Fruit fly (Drosophila melanogaster) whole organism, embryonic: ENCODE measurements around the gene CG15336.
A peak's percentile ranks its signal among the peaks of the same experiment; 100 is the strongest.

Experiments
- BtbVII ChIP-seq: fragments of 200-800 bp; sonication (Bioruptor generic); optimal IDR thresholded peaks from 3 replicates; lab custom pipeline; 2017; ENCODE audit warnings: missing biosample characterization, mild to moderate bottlenecking, missing genetic modification characterization
- CG10543 ChIP-seq: fragments of 200-800 bp; sonication (Bioruptor generic); optimal IDR thresholded peaks from 3 replicates; lab custom pipeline; 2017; ENCODE audit warnings: missing biosample characterization, mild to moderate bottlenecking, missing genetic modification characterization, moderate library complexity
- CG13424 ChIP-seq: fragments of 200-800 bp; sonication (Bioruptor generic); optimal IDR thresholded peaks from 2 replicates; lab custom pipeline; 2019; ENCODE audit warnings: missing biosample characterization, mild to moderate bottlenecking, missing genetic modification characterization, moderate library complexity
- CG13894 ChIP-seq: fragments of 200-800 bp; sonication (Bioruptor generic); optimal IDR thresholded peaks from 3 replicates; lab custom pipeline; 2018; ENCODE audit warnings: missing biosample characterization, mild to moderate bottlenecking, missing genetic modification characterization, moderate library complexity
- CG14050 ChIP-seq: fragments of 200-800 bp; sonication (Bioruptor generic); IDR thresholded peaks from 3 replicates; pipeline ENCODE4 v1.3.6; 2022; ENCODE audit warnings: missing biosample characterization, missing genetic modification characterization
- CG14441 ChIP-seq: fragments of 200-800 bp; sonication (Bioruptor generic); IDR thresholded peaks from 2 replicates; pipeline ENCODE4 v1.3.6; 2022; ENCODE audit warnings: missing biosample characterization, missing genetic modification characterization
- CG14710 ChIP-seq: fragments of 200-800 bp; sonication (Bioruptor generic); optimal IDR thresholded peaks from 3 replicates; lab custom pipeline; 2019; ENCODE audit warnings: missing biosample characterization, mild to moderate bottlenecking, missing genetic modification characterization, moderate library complexity
- CG17361 ChIP-seq: fragments of 200-800 bp; sonication (Bioruptor generic); IDR thresholded peaks from 3 replicates; pipeline ENCODE4 v1.3.6; 2022; ENCODE audit warnings: missing biosample characterization, missing genetic modification characterization
- CG17385 ChIP-seq: fragments of 200-800 bp; sonication (Bioruptor generic); optimal IDR thresholded peaks from 3 replicates; lab custom pipeline; 2018; ENCODE audit warnings: missing biosample characterization, mild to moderate bottlenecking, missing genetic modification characterization
- CG1832 ChIP-seq: fragments of 200-800 bp; sonication (Bioruptor generic); optimal IDR thresholded peaks from 2 replicates; lab custom pipeline; 2017; ENCODE audit warnings: missing biosample characterization, mild to moderate bottlenecking, missing genetic modification characterization, inconsistent platforms
- CG34422 ChIP-seq: fragments of 200-800 bp; sonication (Bioruptor generic); IDR thresholded peaks from 3 replicates; pipeline ENCODE4 v1.3.6; 2022; ENCODE audit warnings: missing biosample characterization, missing genetic modification characterization
- CG3995 ChIP-seq: fragments of 200-800 bp; sonication (Bioruptor generic); optimal IDR thresholded peaks from 3 replicates; lab custom pipeline; 2016; ENCODE audit warnings: missing biosample characterization, missing genetic modification characterization
- CG6254 ChIP-seq: fragments of 200-800 bp; sonication (Bioruptor generic); optimal IDR thresholded peaks from 3 replicates; lab custom pipeline; 2017; ENCODE audit warnings: mild to moderate bottlenecking, missing biosample characterization, missing genetic modification reagents, missing genetic modification characterization
- CG6689 ChIP-seq: fragments of 200-800 bp; sonication (Bioruptor generic); IDR thresholded peaks from 2 replicates; pipeline ENCODE4 v1.3.6; 2022; ENCODE audit warnings: missing biosample characterization, missing genetic modification characterization
- CG7928 ChIP-seq: fragments of 200-800 bp; sonication (Bioruptor generic); optimal IDR thresholded peaks from 2 replicates; lab custom pipeline; 2017; ENCODE audit warnings: missing biosample characterization, mild to moderate bottlenecking, missing genetic modification characterization
- CG9727 ChIP-seq: fragments of 200-800 bp; sonication (Bioruptor generic); optimal IDR thresholded peaks from 3 replicates; lab custom pipeline; 2017; ENCODE audit warnings: missing biosample characterization, mild to moderate bottlenecking, missing genetic modification characterization
- D ChIP-seq, 2 experiments: fragments of 200-800 bp in 1 of 2; fragments of >200 bp in 1 of 2; sonication (Bioruptor generic) in 1 of 2; optimal IDR thresholded peaks; 2 replicates in 1 of 2; 3 replicates in 1 of 2; lab custom pipeline; 2017; ENCODE audit warnings: mild to moderate bottlenecking in 1 of 2, missing biosample characterization in 1 of 2, missing genetic modification characterization in 1 of 2, missing genetic modification reagents in 1 of 2
- Dip3 ChIP-seq: fragments of 200-800 bp; sonication (Bioruptor generic); optimal IDR thresholded peaks from 3 replicates; lab custom pipeline; 2016; ENCODE audit warnings: missing biosample characterization, missing genetic modification characterization
- Fer2 ChIP-seq: fragments of 200-800 bp; sonication (Bioruptor generic); optimal IDR thresholded peaks from 2 replicates; lab custom pipeline; 2018; ENCODE audit warnings: missing biosample characterization, mild to moderate bottlenecking, missing genetic modification characterization, moderate library complexity
- Hr78 ChIP-seq, 2 experiments: fragments of 200-800 bp in 1 of 2; fragments of >200 bp in 1 of 2; sonication (Bioruptor generic) in 1 of 2; optimal IDR thresholded peaks; 2 replicates each; lab custom pipeline; 2017 to 2019; ENCODE audit warnings: missing biosample characterization in 2 of 2, missing genetic modification characterization in 2 of 2, mild to moderate bottlenecking in 1 of 2, moderate library complexity in 1 of 2
- Mad ChIP-seq: fragments of 200-800 bp; sonication (Bioruptor generic); optimal IDR thresholded peaks from 2 replicates; lab custom pipeline; 2016; ENCODE audit warnings: missing biosample characterization, missing genetic modification characterization
- Ssrp ChIP-seq: fragments of 200-800 bp; sonication (Bioruptor generic); optimal IDR thresholded peaks from 2 replicates; lab custom pipeline; 2018; ENCODE audit warnings: missing biosample characterization, mild to moderate bottlenecking, missing genetic modification characterization, moderate library complexity
- Xbp1 ChIP-seq: fragments of 200-800 bp; sonication (Bioruptor generic); optimal IDR thresholded peaks from 3 replicates; lab custom pipeline; 2016; ENCODE audit warnings: missing biosample characterization, mild to moderate bottlenecking, missing genetic modification characterization
- YL-1 ChIP-seq: fragments of 200-800 bp; sonication (Bioruptor generic); optimal IDR thresholded peaks from 3 replicates; lab custom pipeline; 2017; ENCODE audit warnings: missing biosample characterization, mild to moderate bottlenecking, missing genetic modification characterization
- chif ChIP-seq, 2 experiments: fragments of 200-800 bp; sonication (Bioruptor generic); optimal IDR thresholded peaks; 3 replicates each; lab custom pipeline; 2016; ENCODE audit warnings: missing biosample characterization in 2 of 2, missing genetic modification characterization in 2 of 2
- dpn ChIP-seq, 2 experiments: fragments of 200-800 bp; sonication (Bioruptor generic); optimal IDR thresholded peaks; 3 replicates each; lab custom pipeline; 2016; ENCODE audit warnings: missing biosample characterization in 2 of 2, missing genetic modification characterization in 2 of 2
- ems ChIP-seq: fragments of 200-800 bp; sonication (Bioruptor generic); optimal IDR thresholded peaks from 3 replicates; lab custom pipeline; 2016; ENCODE audit warnings: missing biosample characterization, missing genetic modification characterization
- ken ChIP-seq: fragments of 200-800 bp; sonication (Bioruptor generic); IDR thresholded peaks from 3 replicates; pipeline ENCODE4 v1.3.6; 2022; ENCODE audit warnings: missing biosample characterization, missing genetic modification characterization
- kni ChIP-seq: fragments of 200-800 bp; sonication (Bioruptor generic); optimal IDR thresholded peaks from 3 replicates; lab custom pipeline; 2017; ENCODE audit warnings: mild to moderate bottlenecking, missing biosample characterization, missing genetic modification reagents, missing genetic modification characterization
- lbe ChIP-seq: fragments of 200-800 bp; sonication (Bioruptor generic); optimal IDR thresholded peaks from 2 replicates; lab custom pipeline; 2016; ENCODE audit warnings: missing biosample characterization, mild to moderate bottlenecking, missing genetic modification characterization
- lola ChIP-seq, 3 experiments: fragments of >200 bp in 2 of 3; fragments of 200-800 bp in 1 of 3; sonication (Bioruptor generic) in 1 of 3; optimal IDR thresholded peaks; 2 replicates each; lab custom pipeline; 2017 to 2019; ENCODE audit warnings: missing biosample characterization in 3 of 3, missing genetic modification characterization in 3 of 3, mild to moderate bottlenecking in 1 of 3, moderate library complexity in 1 of 3
- maf-S ChIP-seq: fragments of 200-800 bp; sonication (Bioruptor generic); optimal IDR thresholded peaks from 2 replicates; lab custom pipeline; 2016; ENCODE audit warnings: missing biosample characterization, missing genetic modification characterization
- nmo ChIP-seq: fragments of 200-800 bp; sonication (Bioruptor generic); optimal IDR thresholded peaks from 2 replicates; lab custom pipeline; 2018; ENCODE audit warnings: missing biosample characterization, mild to moderate bottlenecking, missing genetic modification characterization, moderate library complexity
- odd ChIP-seq: fragments of 200-800 bp; sonication (Bioruptor generic); optimal IDR thresholded peaks from 2 replicates; lab custom pipeline; 2017; ENCODE audit warnings: missing biosample characterization, mild to moderate bottlenecking, missing genetic modification characterization
- org-1 ChIP-seq: fragments of 200-800 bp; sonication (Bioruptor generic); optimal IDR thresholded peaks from 2 replicates; lab custom pipeline; 2017; ENCODE audit warnings: missing biosample characterization, missing genetic modification characterization
- pan ChIP-seq, 4 experiments: fragments of >200 bp in 3 of 4; fragments of 200-800 bp in 1 of 4; sonication (Bioruptor generic) in 1 of 4; optimal IDR thresholded peaks in 3 of 4; IDR thresholded peaks in 1 of 4; 2 replicates each; pipeline versions ENCODE4 v1.3.6 to Lab custom; 2017 to 2022; ENCODE audit warnings: missing biosample characterization in 2 of 4, missing genetic modification characterization in 2 of 4, mixed read lengths in 1 of 4
- pho ChIP-seq: fragments of 200-800 bp; sonication (Bioruptor generic); optimal IDR thresholded peaks from 2 replicates; lab custom pipeline; 2016; ENCODE audit warnings: missing biosample characterization, missing genetic modification characterization
- sisA ChIP-seq: fragments of 200-800 bp; sonication (Bioruptor generic); IDR thresholded peaks from 2 replicates; pipeline ENCODE4 v1.3.6; 2022; ENCODE audit warnings: missing biosample characterization, missing genetic modification characterization
- sna ChIP-seq: fragments of 200-800 bp; sonication (Bioruptor generic); IDR thresholded peaks from 2 replicates; pipeline ENCODE4 v1.3.6; 2022; ENCODE audit warnings: missing biosample characterization, missing genetic modification characterization; ENCODE audit not compliant: partially characterized antibody
- so ChIP-seq: fragments of 200-800 bp; sonication (Bioruptor generic); IDR thresholded peaks from 3 replicates; pipeline ENCODE4 v1.3.6; 2022; ENCODE audit warnings: missing biosample characterization, missing genetic modification characterization
- sob ChIP-seq: fragments of 200-800 bp; sonication (Bioruptor generic); IDR thresholded peaks from 2 replicates; pipeline ENCODE4 v1.3.6; 2022; ENCODE audit warnings: missing biosample characterization, missing genetic modification characterization
- tgo ChIP-seq: fragments of 200-800 bp; sonication (Bioruptor generic); IDR thresholded peaks from 3 replicates; pipeline ENCODE4 v1.3.6; 2022; ENCODE audit warnings: missing biosample characterization, missing genetic modification characterization
- tna ChIP-seq: fragments of 200-800 bp; sonication (Bioruptor generic); IDR thresholded peaks from 2 replicates; pipeline ENCODE4 v1.3.6; 2022; ENCODE audit warnings: missing biosample characterization, missing genetic modification characterization; ENCODE audit not compliant: partially characterized antibody
- trem ChIP-seq: fragments of 200-800 bp; optimal IDR thresholded peaks from 3 replicates; lab custom pipeline; 2019; ENCODE audit warnings: missing biosample characterization, mild to moderate bottlenecking, missing genetic modification characterization, moderate library complexity
- tup ChIP-seq: fragments of 200-800 bp; sonication (Bioruptor generic); optimal IDR thresholded peaks from 2 replicates; lab custom pipeline; 2016; ENCODE audit warnings: missing biosample characterization, mild to moderate bottlenecking, missing genetic modification characterization, moderate library complexity
- unpg ChIP-seq: fragments of 200-800 bp; sonication (Bioruptor generic); optimal IDR thresholded peaks from 3 replicates; lab custom pipeline; 2018; ENCODE audit warnings: missing biosample characterization, mild to moderate bottlenecking, missing genetic modification characterization, moderate library complexity
- wor ChIP-seq: fragments of 200-800 bp; sonication (Bioruptor generic); IDR thresholded peaks from 2 replicates; pipeline ENCODE4 v1.3.6; 2022; ENCODE audit warnings: missing biosample characterization, missing genetic modification characterization

CG15336 gene

DNA sequence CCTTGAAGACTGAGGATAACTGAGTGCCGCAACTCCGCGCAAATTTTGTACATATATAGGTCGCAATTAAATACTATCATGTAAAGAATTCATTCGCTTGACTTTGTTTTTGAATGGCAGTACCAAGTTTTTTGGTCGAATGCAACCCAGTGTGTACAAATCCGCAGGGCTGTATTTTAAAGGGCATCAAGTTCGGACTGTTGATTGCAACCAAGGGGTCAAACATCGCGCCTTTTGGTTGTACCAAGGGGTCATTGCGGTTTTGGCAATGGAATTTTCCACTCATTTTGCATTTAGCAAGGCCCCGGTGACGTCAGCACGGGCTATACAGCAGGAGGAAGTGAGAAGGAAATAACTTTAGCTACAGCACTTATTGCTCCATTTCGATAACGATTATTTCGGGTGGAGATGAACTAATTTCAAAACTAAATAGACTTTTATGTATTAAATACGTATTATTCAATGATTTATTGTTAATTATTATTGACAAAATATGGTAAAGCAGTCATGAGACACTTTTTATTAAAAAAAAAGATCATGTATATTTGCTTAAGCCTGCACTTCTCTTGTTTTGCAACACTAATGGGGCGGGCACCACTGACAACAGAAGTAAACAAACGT lies 15.9 kb upstream of the CG15336 start, which contains the start of gene CG10958 (continued):
- TF ChIP-seq Dip3 (peak; percentile 19), nmo (GFP tag; lab: Kevin White, UChicago) (peak; percentile 49), Hr78 (GFP tag; optimal IDR thresholded peaks at IDR 0.05; lab: Kevin White, UChicago) (peak in 1 of 2 experiments; percentile 61), CG13894 (tag; lab: Kevin White, UChicago) (peak; percentile 23), ken (GFP tag; lab: Robert Waterston, UW) (peak; percentile 45; the same call in 1 of the 3 replicates), CG14050 (GFP tag; lab: Robert Waterston, UW) (0 out of 3 replicates have a peak, but pooled peaks have one; percentile 13), dpn (GFP tag; optimal IDR thresholded peaks at IDR 0.05; lab: Kevin White, UChicago) (peak; percentile 26 to 81), CG6689 (GFP tag; lab: Robert Waterston, UW) (peak; percentile 64; the same call in 1 of the 2 replicates), YL-1 (GFP tag; lab: Kevin White, UChicago) (peak; percentile 58), D (optimal IDR thresholded peaks at IDR 0.05; lab: Kevin White, UChicago) (no peak), D (GFP tag; optimal IDR thresholded peaks at IDR 0.05; lab: Kevin White, UChicago) (peak; percentile 16), Fer2 (tag; lab: Kevin White, UChicago) (peak; percentile 18), CG9727 (GFP tag; lab: Kevin White, UChicago) (peak; percentile 57), CG1832 (GFP tag; lab: Kevin White, UChicago) (peak; percentile 22), lola (GFP tag; optimal IDR thresholded peaks at IDR 0.05; lab: Kevin White, UChicago) (peak in 1 of 3 experiments; percentile 42), maf-S (GFP tag; lab: Kevin White, UChicago) (peak; percentile 4), unpg (peak; percentile 59), BtbVII (GFP tag; lab: Kevin White, UChicago) (no peak), CG13424 (tag; lab: Kevin White, UChicago) (peak; percentile 47), CG17361 (GFP tag; lab: Robert Waterston, UW) (peak; percentile 65; the same call in 2 of the 3 replicates), sob (peak; percentile 68), tna (no peak), CG10543 (GFP tag; lab: Kevin White, UChicago) (peak; percentile 60), pan (optimal IDR thresholded peaks at IDR 0.05; lab: Kevin White, UChicago) (no peak), pan (GFP tag; optimal IDR thresholded peaks at IDR 0.05 in 1 of 2, IDR thresholded peaks at IDR 0.05 in 1 of 2) (peak in 1 of 2 experiments; percentile 58), Ssrp (tag; lab: Kevin White, UChicago) (peak; percentile 15), pho (peak; percentile 49), CG14710 (tag; lab: Kevin White, UChicago) (peak; percentile 68), CG3995 (GFP tag; lab: Kevin White, UChicago) (no peak), sna (GFP tag; lab: Robert Waterston, UW) (peak; percentile 50; the same call in 1 of the 2 replicates), odd (peak; percentile 14), CG17385 (peak; percentile 68), trem (tag; lab: Kevin White, UChicago) (peak; percentile 57), CG6254 (no peak), CG14441 (GFP tag; lab: Robert Waterston, UW) (peak; percentile 56), so (GFP tag; lab: Robert Waterston, UW) (peak; percentile 53; the same call in 1 of the 3 replicates), CG34422 (GFP tag; lab: Robert Waterston, UW) (peak; percentile 42; the same call in 1 of the 3 replicates), org-1 (GFP tag; lab: Kevin White, UChicago) (no peak), wor (GFP tag; lab: Robert Waterston, UW) (0 out of 2 replicates have a peak, but pooled peaks have one; percentile 28), ems (GFP tag; lab: Kevin White, UChicago) (peak; percentile 45), lbe (GFP tag; lab: Kevin White, UChicago) (peak; percentile 23), Mad (peak; percentile 43), sisA (peak; percentile 52), tup (GFP tag; lab: Kevin White, UChicago) (peak; percentile 20), CG7928 (GFP tag; lab: Kevin White, UChicago) (no peak), kni (peak; percentile 3), Xbp1 (GFP tag; lab: Kevin White, UChicago) (peak; percentile 62), tgo (peak; percentile 64), chif (GFP tag; optimal IDR thresholded peaks at IDR 0.05; lab: Kevin White, UChicago) (peak in 1 of 2 experiments; percentile 13)
